Worm (Caenorhabditis elegans) whole organism, late embryonic: Measurements from ENCODE around the gene gipc-1.

Experiments used
- K09A11.1 ChIP-seq: sonication (generic microtip); optimal IDR thresholded peaks from 2 replicates; lab custom pipeline; 2017; ENCODE audit warnings: antibody characterized with exemption, mild to moderate bottlenecking, missing genetic modification characterization, missing compliant biosample characterization; ENCODE audit not compliant: insufficient read depth
- T23F11.4 ChIP-seq: fragments of 200-800 bp; sonication (Bioruptor generic); optimal IDR thresholded peaks from 2 replicates; lab custom pipeline; 2018; ENCODE audit warnings: mild to moderate bottlenecking, missing genetic modification characterization, missing compliant biosample characterization
- Y22D7AL.16 ChIP-seq: sonication (generic microtip); optimal IDR thresholded peaks from 2 replicates; lab custom pipeline; 2016; ENCODE audit warnings: missing genetic modification characterization, missing compliant biosample characterization
- ceh-14 ChIP-seq: sonication (generic microtip); optimal IDR thresholded peaks from 2 replicates; lab custom pipeline; 2016; ENCODE audit warnings: missing genotype, missing genetic modification characterization, missing compliant biosample characterization
- ceh-19 ChIP-seq: fragments of 200-800 bp; sonication (Bioruptor generic); optimal IDR thresholded peaks from 2 replicates; lab custom pipeline; 2018; ENCODE audit warnings: mild to moderate bottlenecking, missing genetic modification characterization, missing compliant biosample characterization
- ceh-2 ChIP-seq: sonication (generic microtip); optimal IDR thresholded peaks from 2 replicates; lab custom pipeline; 2016; ENCODE audit warnings: missing genotype, missing genetic modification characterization, missing compliant biosample characterization
- ceh-22 ChIP-seq: sonication (generic microtip); optimal IDR thresholded peaks from 2 replicates; lab custom pipeline; 2017; ENCODE audit warnings: missing biosample characterization, missing genetic modification characterization
- ceh-45 ChIP-seq: fragments of 200-800 bp; sonication (Bioruptor generic); IDR thresholded peaks from 2 replicates; pipeline ENCODE4 v1.3.6; 2022; ENCODE audit warnings: missing genetic modification reagents, missing genetic modification characterization, missing compliant biosample characterization
- ceh-48 ChIP-seq: sonication (generic microtip); optimal IDR thresholded peaks from 2 replicates; lab custom pipeline; 2016; ENCODE audit warnings: missing genetic modification characterization, inconsistent platforms, missing compliant biosample characterization
- che-1 ChIP-seq: sonication (generic microtip); optimal IDR thresholded peaks from 2 replicates; lab custom pipeline; 2016; ENCODE audit warnings: mild to moderate bottlenecking, missing genetic modification characterization, missing compliant biosample characterization
- dmd-4 ChIP-seq: sonication (generic microtip); optimal IDR thresholded peaks from 2 replicates; lab custom pipeline; 2016; ENCODE audit warnings: borderline replicate concordance, missing genetic modification characterization, missing compliant biosample characterization
- elt-2 ChIP-seq: sonication (generic microtip); optimal IDR thresholded peaks from 2 replicates; lab custom pipeline; 2016; ENCODE audit warnings: missing genetic modification reagents, missing genetic modification characterization, missing compliant biosample characterization
- ets-4 ChIP-seq: sonication (generic microtip); optimal IDR thresholded peaks from 2 replicates; lab custom pipeline; 2016; ENCODE audit warnings: missing genetic modification characterization, missing compliant biosample characterization
- eyg-1 ChIP-seq: sonication (generic microtip); optimal IDR thresholded peaks from 2 replicates; lab custom pipeline; 2016; ENCODE audit warnings: missing genotype, missing genetic modification characterization, missing compliant biosample characterization
- hlh-13 ChIP-seq: fragments of 200-800 bp; sonication (Bioruptor generic); optimal IDR thresholded peaks from 2 replicates; lab custom pipeline; 2018; ENCODE audit warnings: mild to moderate bottlenecking, missing genetic modification characterization, missing compliant biosample characterization
- hlh-15 ChIP-seq: sonication (generic microtip); optimal IDR thresholded peaks from 2 replicates; lab custom pipeline; 2016; ENCODE audit warnings: missing genetic modification characterization, missing compliant biosample characterization
- hlh-30 ChIP-seq: sonication (generic microtip); optimal IDR thresholded peaks from 2 replicates; lab custom pipeline; 2017; ENCODE audit warnings: antibody characterized with exemption, missing genetic modification characterization, missing compliant biosample characterization; ENCODE audit not compliant: insufficient read depth
- lim-6 ChIP-seq: sonication (generic microtip); optimal IDR thresholded peaks from 2 replicates; lab custom pipeline; 2016; ENCODE audit warnings: missing genetic modification characterization, missing compliant biosample characterization
- lin-11 ChIP-seq: fragments of 200-800 bp; sonication (Bioruptor generic); optimal IDR thresholded peaks from 2 replicates; lab custom pipeline; 2018; ENCODE audit warnings: mild to moderate bottlenecking, missing genetic modification characterization, missing compliant biosample characterization
- madf-2 ChIP-seq: sonication (generic microtip); optimal IDR thresholded peaks from 2 replicates; lab custom pipeline; 2017; ENCODE audit warnings: missing genetic modification characterization, missing compliant biosample characterization
- nhr-232 ChIP-seq: sonication (generic microtip); optimal IDR thresholded peaks from 2 replicates; lab custom pipeline; 2016; ENCODE audit warnings: missing genetic modification characterization, missing compliant biosample characterization
- npax-4 ChIP-seq: sonication (generic microtip); optimal IDR thresholded peaks from 2 replicates; lab custom pipeline; 2016; ENCODE audit warnings: missing genetic modification characterization, missing compliant biosample characterization
- odd-2 ChIP-seq: sonication (generic microtip); optimal IDR thresholded peaks from 2 replicates; lab custom pipeline; 2017; ENCODE audit warnings: antibody characterized with exemption, mild to moderate bottlenecking, missing genetic modification characterization, missing compliant biosample characterization
- pag-3 ChIP-seq: sonication (generic microtip); optimal IDR thresholded peaks from 2 replicates; lab custom pipeline; 2016; ENCODE audit warnings: missing compliant biosample characterization, missing genetic modification characterization, borderline replicate concordance
- pax-1 ChIP-seq: fragments of 150-350 bp; optimal IDR thresholded peaks from 2 replicates; lab custom pipeline; 2014; ENCODE audit warnings: missing biosample characterization, missing genetic modification characterization
- pqm-1 ChIP-seq: sonication (generic microtip); optimal IDR thresholded peaks from 2 replicates; lab custom pipeline; 2016; ENCODE audit warnings: missing genetic modification characterization, missing compliant biosample characterization
- sox-2 ChIP-seq: fragments of 200-800 bp; sonication (Bioruptor generic); IDR thresholded peaks from 2 replicates; pipeline ENCODE4 v1.3.6; 2022; ENCODE audit warnings: missing genetic modification reagents, missing genetic modification characterization, missing compliant biosample characterization
- sox-4 ChIP-seq: sonication (generic microtip); optimal IDR thresholded peaks from 2 replicates; lab custom pipeline; 2017; ENCODE audit warnings: mild to moderate bottlenecking, missing genetic modification characterization, inconsistent platforms, missing compliant biosample characterization
- syd-9 ChIP-seq: sonication (generic microtip); optimal IDR thresholded peaks from 2 replicates; lab custom pipeline; 2016; ENCODE audit warnings: mild to moderate bottlenecking, missing genetic modification characterization, moderate library complexity, missing compliant biosample characterization
- tbx-2 ChIP-seq: sonication (generic microtip); optimal IDR thresholded peaks from 2 replicates; lab custom pipeline; 2016; ENCODE audit warnings: missing genetic modification characterization, missing compliant biosample characterization
- tbx-7 ChIP-seq: sonication (generic microtip); optimal IDR thresholded peaks from 2 replicates; lab custom pipeline; 2016; ENCODE audit warnings: missing genotype, missing genetic modification characterization, missing compliant biosample characterization
- unc-3 ChIP-seq, 2 experiments: fragments of 200-800 bp in 1 of 2; sonication (Bioruptor generic) in 1 of 2; sonication (generic microtip) in 1 of 2; conservative IDR thresholded peaks in 1 of 2; optimal IDR thresholded peaks in 1 of 2; 2 replicates each; pipeline versions ENCODE4 v1.3.6 to Lab custom; 2016 to 2022; ENCODE audit warnings: missing compliant biosample characterization in 2 of 2, missing genetic modification characterization in 2 of 2, missing genetic modification reagents in 1 of 2
- unc-86 ChIP-seq: sonication (generic microtip); optimal IDR thresholded peaks from 2 replicates; lab custom pipeline; 2016; ENCODE audit warnings: missing genetic modification characterization, missing compliant biosample characterization
- zip-5 ChIP-seq: sonication (generic microtip); optimal IDR thresholded peaks from 2 replicates; lab custom pipeline; 2016; ENCODE audit warnings: missing genetic modification characterization, missing compliant biosample characterization
- ztf-16 ChIP-seq: sonication (generic microtip); optimal IDR thresholded peaks from 2 replicates; lab custom pipeline; 2017; ENCODE audit warnings: missing genetic modification characterization, missing compliant biosample characterization

gipc-1 gene

ce11 chrIII:4879445-4879844 lies 8.9 kb downstream of the gipc-1 start, which contains the start of gene C35D10.1:
TSS of gene C35D10.1 (plus strand) at chrIII:4879745.
- TF ChIP-seq che-1 (tag; lab: Kevin White, UChicago): no peak
- no peak for TF ChIP-seq ceh-2 (tag; lab: Kevin White, UChicago)
- TF ChIP-seq ets-4 (tag; lab: Kevin White, UChicago): no peak

ce11 chrIII:4881955-4882354 lies 11.4 kb downstream of the gipc-1 start:
- TF ChIP-seq pqm-1 (tag; lab: Kevin White, UChicago) (no peak), pag-3 (tag; lab: Kevin White, UChicago) (no peak), odd-2 (tag; lab: Kevin White, UChicago) (no peak), ets-4 (tag; lab: Kevin White, UChicago) (no peak)

ce11 chrIII:4883429-4883828 lies 12.9 kb downstream of the gipc-1 start, which contains the start of gene clec-5:
TSS of gene clec-5 (minus strand) at chrIII:4883606.
- no peak for TF ChIP-seq T23F11.4 (GFP tag; lab: Kevin White, UChicago)
- TF ChIP-seq nhr-232: no peak
- TF ChIP-seq ceh-45 (GFP tag; lab: Robert Waterston, UW): no peak
- TF ChIP-seq lin-11 (tag; lab: Kevin White, UChicago): no peak
- no peak for TF ChIP-seq elt-2 (tag; lab: Kevin White, UChicago)
- no peak for TF ChIP-seq ceh-22 (tag; lab: Kevin White, UChicago)
- TF ChIP-seq, all 69 proteins: peak for 0

ce11 chrIII:4887291-4887690 lies 16.7 kb downstream of the gipc-1 start, which contains the start of gene clec-6:
TSS of gene clec-6 (minus strand) at chrIII:4887444.
- TF ChIP-seq ztf-16 (tag; lab: Kevin White, UChicago) (no peak), sox-2 (GFP tag; lab: Robert Waterston, UW) (no peak), ceh-19 (GFP tag; lab: Kevin White, UChicago) (no peak), pax-1 (tag; lab: Kevin White, UChicago) (no peak), unc-86 (tag; lab: Kevin White, UChicago) (no peak), eyg-1 (no peak), pag-3 (tag; lab: Kevin White, UChicago) (no peak), tbx-7 (no peak), lim-6 (no peak), tbx-2 (no peak), sox-4 (tag; lab: Kevin White, UChicago) (no peak), Y22D7AL.16 (tag; lab: Kevin White, UChicago) (no peak), dmd-4 (no peak), hlh-15 (tag; lab: Kevin White, UChicago) (no peak), ceh-14 (tag; lab: Kevin White, UChicago) (no peak), npax-4 (tag; lab: Kevin White, UChicago) (no peak), ets-4 (tag; lab: Kevin White, UChicago) (no peak), hlh-13 (GFP tag; lab: Kevin White, UChicago) (no peak)

DNA sequence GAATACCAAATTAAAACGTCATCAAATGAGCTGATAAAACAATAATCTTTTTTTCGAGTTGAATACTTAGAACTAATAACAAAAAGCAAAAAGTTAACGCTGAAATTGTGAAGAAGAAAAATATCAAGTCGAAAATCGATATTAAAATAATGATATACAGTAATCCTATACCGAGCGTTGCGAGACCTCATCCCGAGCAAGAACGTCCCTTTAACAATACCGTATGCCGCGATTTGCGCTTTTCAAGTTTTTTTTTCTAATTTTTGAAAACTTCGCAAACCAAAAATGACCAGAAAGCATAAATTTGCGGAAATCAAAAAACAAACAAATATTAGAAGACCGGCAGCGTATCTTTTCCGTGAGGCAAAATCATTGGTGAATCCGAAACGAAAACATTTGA lies 20.4 kb downstream of the gipc-1 start, which contains the start of gene F26F4.5:
TSS of gene F26F4.5 (minus strand) at position 256 of the 400 bp plus-strand sequence.
- TF ChIP-seq sox-4 (tag; lab: Kevin White, UChicago) (no peak), syd-9 (tag; lab: Kevin White, UChicago) (no peak), ztf-16 (tag; lab: Kevin White, UChicago) (no peak), K09A11.1 (no peak), ceh-48 (tag; lab: Kevin White, UChicago) (no peak), hlh-30 (tag; lab: Kevin White, UChicago) (no peak), ets-4 (tag; lab: Kevin White, UChicago) (no peak), ceh-19 (GFP tag; lab: Kevin White, UChicago) (no peak), Y22D7AL.16 (tag; lab: Kevin White, UChicago) (no peak), madf-2 (no peak), zip-5 (no peak), pqm-1 (tag; lab: Kevin White, UChicago) (no peak), unc-3 (GFP tag; conservative IDR thresholded peaks at IDR 0.05; lab: Robert Waterston, UW) (no peak), unc-3 (tag; optimal IDR thresholded peaks at IDR 0.05; lab: Kevin White, UChicago) (no peak), T23F11.4 (GFP tag; lab: Kevin White, UChicago) (no peak), eyg-1 (no peak)
- TF ChIP-seq, all 69 proteins: peak for 0
